Worm (Caenorhabditis elegans) whole organism, L2 larva: Measurements from ENCODE around the gene F59B1.4.
A peak's percentile ranks its signal among the peaks of the same experiment; 100 is the strongest.

Experiments
- C34F6.9 ChIP-seq: fragments of 150-350 bp; optimal IDR thresholded peaks from 2 replicates; lab custom pipeline; 2014; ENCODE audit warnings: missing biosample characterization, missing genetic modification characterization
- F13H6.1 ChIP-seq: sonication (generic microtip); optimal IDR thresholded peaks from 2 replicates; lab custom pipeline; 2016; ENCODE audit warnings: missing genetic modification characterization, missing compliant biosample characterization
- R02D3.7 ChIP-seq: fragments of 150-350 bp; optimal IDR thresholded peaks from 2 replicates; lab custom pipeline; 2014; ENCODE audit warnings: missing biosample characterization, missing genetic modification characterization
- Y55F3AM.14 ChIP-seq: fragments of 200-800 bp; sonication (Bioruptor generic); optimal IDR thresholded peaks from 2 replicates; lab custom pipeline; 2018; ENCODE audit warnings: mild to moderate bottlenecking, missing genetic modification characterization, missing compliant biosample characterization
- ZK546.5 ChIP-seq: sonication (generic microtip); optimal IDR thresholded peaks from 2 replicates; lab custom pipeline; 2017; ENCODE audit warnings: missing biosample characterization, missing genetic modification characterization
- alr-1 ChIP-seq: fragments of 150-350 bp; optimal IDR thresholded peaks from 2 replicates; lab custom pipeline; 2014; ENCODE audit warnings: missing biosample characterization, missing genetic modification characterization
- ama-1 ChIP-seq: fragments of 150-350 bp; optimal IDR thresholded peaks from 2 replicates; lab custom pipeline; 2018; ENCODE audit warnings: inconsistent platforms
- blmp-1 ChIP-seq: sonication (generic microtip); optimal IDR thresholded peaks from 2 replicates; lab custom pipeline; 2017; ENCODE audit warnings: missing genetic modification characterization, mild to moderate bottlenecking, missing compliant biosample characterization, antibody characterized with exemption, moderate library complexity; ENCODE audit not compliant: insufficient read depth
- ceh-16 ChIP-seq: fragments of 150-350 bp; optimal IDR thresholded peaks from 2 replicates; lab custom pipeline; 2014; ENCODE audit warnings: missing biosample characterization, missing genetic modification characterization
- crh-2 ChIP-seq: sonication (generic microtip); optimal IDR thresholded peaks from 2 replicates; lab custom pipeline; 2017; ENCODE audit warnings: missing biosample characterization, missing genetic modification characterization
- dmd-4 ChIP-seq: sonication (generic microtip); optimal IDR thresholded peaks from 2 replicates; lab custom pipeline; 2017; ENCODE audit warnings: missing biosample characterization, missing genetic modification characterization
- egl-27 ChIP-seq: sonication (generic microtip); optimal IDR thresholded peaks from 3 replicates; lab custom pipeline; 2017; ENCODE audit warnings: missing biosample characterization, missing genetic modification reagents, missing genetic modification characterization
- elt-1 ChIP-seq: fragments of 150-350 bp; optimal IDR thresholded peaks from 2 replicates; lab custom pipeline; 2014; ENCODE audit warnings: missing biosample characterization, missing genetic modification characterization
- elt-3 ChIP-seq: sonication (generic microtip); optimal IDR thresholded peaks from 2 replicates; lab custom pipeline; 2017; ENCODE audit warnings: missing biosample characterization, missing genetic modification characterization
- fos-1 ChIP-seq: fragments of 150-350 bp; optimal IDR thresholded peaks from 2 replicates; lab custom pipeline; 2014; ENCODE audit warnings: missing biosample characterization, missing genetic modification characterization
- gmeb-1 ChIP-seq: fragments of 150-350 bp; optimal IDR thresholded peaks from 2 replicates; lab custom pipeline; 2014; ENCODE audit warnings: missing biosample characterization, missing genetic modification characterization
- lin-13 ChIP-seq: fragments of 150-350 bp; optimal IDR thresholded peaks from 2 replicates; lab custom pipeline; 2014; ENCODE audit warnings: missing biosample characterization, missing genetic modification reagents, missing genetic modification characterization
- lin-39 ChIP-seq: fragments of 150-350 bp; optimal IDR thresholded peaks from 2 replicates; lab custom pipeline; 2014; ENCODE audit warnings: missing biosample characterization, missing genetic modification reagents, missing genetic modification characterization
- lsy-2 ChIP-seq, 2 experiments: fragments of 150-350 bp in 1 of 2; sonication (generic microtip) in 1 of 2; optimal IDR thresholded peaks; 2 replicates each; lab custom pipeline; 2014 to 2017; ENCODE audit warnings: missing biosample characterization in 2 of 2, missing genetic modification characterization in 2 of 2
- mbf-1 ChIP-seq: sonication (generic microtip); optimal IDR thresholded peaks from 2 replicates; lab custom pipeline; 2017; ENCODE audit warnings: missing biosample characterization, missing genetic modification characterization
- mdl-1 ChIP-seq, 2 experiments: fragments of 150-350 bp in 1 of 2; sonication (generic microtip) in 1 of 2; optimal IDR thresholded peaks; 2 replicates each; lab custom pipeline; 2017; ENCODE audit warnings: missing biosample characterization in 2 of 2, missing genetic modification characterization in 2 of 2
- nhr-10 ChIP-seq: sonication (generic microtip); optimal IDR thresholded peaks from 2 replicates; lab custom pipeline; 2017; ENCODE audit warnings: missing biosample characterization, missing genetic modification characterization
- nhr-11 ChIP-seq: fragments of 150-350 bp; optimal IDR thresholded peaks from 2 replicates; lab custom pipeline; 2014; ENCODE audit warnings: missing biosample characterization, missing genetic modification characterization
- nhr-12 ChIP-seq: fragments of 150-350 bp; optimal IDR thresholded peaks from 2 replicates; lab custom pipeline; 2014; ENCODE audit warnings: missing biosample characterization, missing genetic modification characterization
- nhr-129 ChIP-seq: fragments of 150-350 bp; optimal IDR thresholded peaks from 2 replicates; lab custom pipeline; 2014; ENCODE audit warnings: missing biosample characterization, missing genetic modification characterization
- nhr-21 ChIP-seq: fragments of 150-350 bp; optimal IDR thresholded peaks from 2 replicates; lab custom pipeline; 2014; ENCODE audit warnings: missing biosample characterization, missing genetic modification characterization
- nhr-23 ChIP-seq: fragments of 150-350 bp; optimal IDR thresholded peaks from 2 replicates; lab custom pipeline; 2014; ENCODE audit warnings: missing biosample characterization, missing genetic modification reagents, missing genetic modification characterization
- nhr-237 ChIP-seq: fragments of 150-350 bp; optimal IDR thresholded peaks from 2 replicates; lab custom pipeline; 2014; ENCODE audit warnings: missing biosample characterization, missing genetic modification characterization
- nhr-25 ChIP-seq: fragments of 150-350 bp; sonication (generic microtip); optimal IDR thresholded peaks from 3 replicates; lab custom pipeline; 2014; ENCODE audit warnings: missing biosample characterization, missing genetic modification characterization
- nhr-6 ChIP-seq: fragments of 150-350 bp; optimal IDR thresholded peaks from 2 replicates; lab custom pipeline; 2014; ENCODE audit warnings: missing biosample characterization, missing genetic modification characterization
- nhr-77 ChIP-seq: fragments of 150-350 bp; optimal IDR thresholded peaks from 2 replicates; lab custom pipeline; 2014; ENCODE audit warnings: missing biosample characterization, missing genetic modification characterization
- peb-1 ChIP-seq: fragments of 150-350 bp; optimal IDR thresholded peaks from 2 replicates; lab custom pipeline; 2014; ENCODE audit warnings: missing biosample characterization, missing genetic modification characterization
- skn-1 ChIP-seq: sonication (generic microtip); optimal IDR thresholded peaks from 2 replicates; lab custom pipeline; 2017; ENCODE audit warnings: missing biosample characterization, missing genetic modification characterization
- sma-3 ChIP-seq: sonication (generic microtip); optimal IDR thresholded peaks from 2 replicates; lab custom pipeline; 2016; ENCODE audit warnings: missing genetic modification reagents, missing genetic modification characterization, missing compliant biosample characterization
- sma-9 ChIP-seq, 2 experiments: fragments of 150-350 bp in 1 of 2; sonication (generic microtip) in 1 of 2; optimal IDR thresholded peaks; 2 replicates each; lab custom pipeline; 2014 to 2016; ENCODE audit warnings: missing genetic modification characterization in 2 of 2, mild to moderate bottlenecking in 1 of 2, missing biosample characterization in 1 of 2, missing compliant biosample characterization in 1 of 2, missing genetic modification reagents in 1 of 2, moderate library complexity in 1 of 2
- snpc-4 ChIP-seq: fragments of 150-350 bp; optimal IDR thresholded peaks from 2 replicates; lab custom pipeline; 2014; ENCODE audit warnings: missing biosample characterization, missing genetic modification characterization
- unc-55 ChIP-seq: fragments of 150-350 bp; sonication (generic microtip); optimal IDR thresholded peaks from 3 replicates; lab custom pipeline; 2014; ENCODE audit warnings: missing biosample characterization, missing genetic modification reagents, missing genetic modification characterization
- unc-62 ChIP-seq: fragments of 150-350 bp; optimal IDR thresholded peaks from 2 replicates; lab custom pipeline; 2014; ENCODE audit warnings: missing biosample characterization, missing genetic modification reagents, missing genetic modification characterization
- zag-1 ChIP-seq: fragments of 150-350 bp; optimal IDR thresholded peaks from 2 replicates; lab custom pipeline; 2014; ENCODE audit warnings: missing biosample characterization, missing genetic modification characterization
- ztf-11 ChIP-seq: sonication (generic microtip); optimal IDR thresholded peaks from 2 replicates; lab custom pipeline; 2017; ENCODE audit warnings: missing biosample characterization, missing genetic modification characterization
- ztf-4 ChIP-seq: fragments of 150-350 bp; optimal IDR thresholded peaks from 2 replicates; lab custom pipeline; 2014; ENCODE audit warnings: missing biosample characterization, missing genetic modification characterization

The F59B1.4 gene

ce11 chrV:3666887-3667286, 40.0 kb upstream of the F59B1.4 start, which contains the start of gene str-113:
TSS of gene str-113 (minus strand) at chrV:3666987.
- TF ChIP-seq ceh-16 (tag; lab: Kevin White, UChicago) (no peak), nhr-129 (tag; lab: Kevin White, UChicago) (no peak), unc-62 (GFP tag; lab: Kevin White, UChicago) (no peak)
- TF ChIP-seq, all 48 proteins: peak for 0

DNA sequence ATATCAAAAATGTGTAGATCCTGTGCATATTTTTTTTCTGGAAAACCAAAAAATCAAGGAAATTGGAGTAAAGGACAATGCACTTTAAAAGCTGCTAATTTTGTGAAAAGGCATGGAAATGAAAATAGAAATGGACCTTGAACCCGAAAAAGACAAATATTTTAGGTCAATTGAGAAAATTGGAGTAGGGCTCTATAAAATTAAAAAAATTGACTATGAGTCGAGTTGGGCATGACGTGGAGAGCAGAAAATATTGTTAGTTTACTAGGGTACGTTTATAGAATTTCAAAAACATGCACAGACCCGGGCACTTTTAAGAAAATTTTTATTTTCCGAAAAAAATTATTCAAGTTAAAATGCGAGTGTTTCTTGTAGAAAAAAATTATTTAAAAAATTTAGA, 32.6 kb upstream of the F59B1.4 start, which contains the start of gene acr-23:
Gene acr-23, minus strand, starts transcription at position 101 of the 400 bp plus-strand sequence.
- TF ChIP-seq alr-1 (tag; lab: Kevin White, UChicago) (no peak), ztf-11 (tag; lab: Kevin White, UChicago) (no peak), ztf-4 (tag; lab: Kevin White, UChicago) (no peak), zag-1 (tag; lab: Kevin White, UChicago) (no peak), skn-1 (tag; lab: Kevin White, UChicago) (no peak), sma-3 (GFP tag; lab: Kevin White, UChicago) (no peak), unc-62 (GFP tag; lab: Kevin White, UChicago) (no peak), lin-13 (GFP tag; lab: Kevin White, UChicago) (no peak), nhr-77 (tag; lab: Kevin White, UChicago) (no peak), peb-1 (tag; lab: Kevin White, UChicago) (no peak), nhr-129 (tag; lab: Kevin White, UChicago) (no peak), egl-27 (tag; lab: Kevin White, UChicago) (no peak), gmeb-1 (no peak), elt-3 (tag; lab: Kevin White, UChicago) (no peak), ZK546.5 (no peak), lin-39 (tag; lab: Kevin White, UChicago) (no peak)

- no peak for TF ChIP-seq F13H6.1
- TF ChIP-seq, all 48 proteins: peak for 0
Measured at ce11 chrV:3649473-3649872, 22.6 kb upstream of the F59B1.4 start, which contains the start of gene str-114. TSS of gene str-114 (plus strand) at chrV:3649773.

DNA sequence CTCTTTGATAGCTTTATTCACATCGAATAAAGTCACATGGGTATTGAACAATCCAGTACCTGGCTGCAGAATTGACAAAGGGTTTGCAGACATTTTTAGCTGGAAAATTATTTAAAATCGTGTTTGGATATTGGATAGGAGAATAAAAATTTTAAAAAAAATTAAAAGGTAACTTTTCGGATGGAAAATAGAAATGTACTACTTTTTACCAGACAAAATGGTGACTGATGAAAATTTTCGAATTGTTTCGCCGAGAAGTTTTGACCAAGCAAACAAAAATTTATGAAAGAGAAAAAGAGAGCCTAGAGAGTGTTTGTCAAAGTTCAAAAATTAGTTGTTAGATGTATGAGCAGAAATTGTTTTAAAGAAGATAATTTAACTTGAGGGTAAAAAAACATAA, 21.0 kb upstream of the F59B1.4 start, which contains the start of gene F59B1.10:
Gene F59B1.10, minus strand, starts transcription at position 101 of the 400 bp plus-strand sequence.
- TF ChIP-seq unc-62 (GFP tag; lab: Kevin White, UChicago), result no peak
- TF ChIP-seq ztf-4 (tag; lab: Kevin White, UChicago), result no peak
- no peak for TF ChIP-seq C34F6.9 (tag; lab: Kevin White, UChicago)
- no peak for TF ChIP-seq lin-13 (GFP tag; lab: Kevin White, UChicago)
- no peak for TF ChIP-seq nhr-77 (tag; lab: Kevin White, UChicago)

ce11 chrV:3644193-3644693, 17.4 kb upstream of the F59B1.4 start, which contains the start of gene F59B1.8:
TSS of gene F59B1.8 (minus strand) at chrV:3644243.
- TF ChIP-seq nhr-21 (tag; lab: Kevin White, UChicago) (peak; percentile 3), fos-1 (tag; lab: Kevin White, UChicago) (peak; percentile 91), ztf-4 (tag; lab: Kevin White, UChicago) (no peak), unc-55 (GFP tag; lab: Kevin White, UChicago) (no peak), elt-3 (tag; lab: Kevin White, UChicago) (no peak), dmd-4 (tag; lab: Kevin White, UChicago) (no peak), snpc-4 (no peak), peb-1 (tag; lab: Kevin White, UChicago) (no peak), R02D3.7 (tag; lab: Kevin White, UChicago) (no peak), unc-62 (GFP tag; lab: Kevin White, UChicago) (no peak), lsy-2 (tag; optimal IDR thresholded peaks at IDR 0.05; lab: Kevin White, UChicago) (peak in 1 of 2 experiments; percentile 49), ztf-11 (tag; lab: Kevin White, UChicago) (no peak), nhr-129 (tag; lab: Kevin White, UChicago) (peak; percentile 68), mbf-1 (tag; lab: Kevin White, UChicago) (no peak), F13H6.1 (peak; percentile 78), ceh-16 (tag; lab: Kevin White, UChicago) (no peak), elt-1 (tag; lab: Kevin White, UChicago) (no peak), nhr-25 (tag; lab: Kevin White, UChicago) (peak; percentile 72), C34F6.9 (tag; lab: Kevin White, UChicago) (peak; percentile 34), ZK546.5 (no peak), zag-1 (tag; lab: Kevin White, UChicago) (no peak), ama-1 (lab: Kevin White, UChicago) (no peak), nhr-77 (tag; lab: Kevin White, UChicago) (no peak), blmp-1 (tag; lab: Kevin White, UChicago) (no peak), nhr-11 (no peak), crh-2 (tag; lab: Kevin White, UChicago) (peak; percentile 25), nhr-237 (tag; lab: Kevin White, UChicago) (no peak), nhr-10 (tag; lab: Kevin White, UChicago) (no peak), mdl-1 (tag; optimal IDR thresholded peaks at IDR 0.05; lab: Kevin White, UChicago) (peak in 1 of 2 experiments; percentile 9), sma-9 (GFP tag; optimal IDR thresholded peaks at IDR 0.05; lab: Kevin White, UChicago) (peak; percentile 97), sma-9 (tag; optimal IDR thresholded peaks at IDR 0.05; lab: Kevin White, UChicago) (no peak), Y55F3AM.14 (GFP tag; lab: Kevin White, UChicago) (no peak), gmeb-1 (peak; percentile 66), skn-1 (tag; lab: Kevin White, UChicago) (no peak), nhr-12 (tag; lab: Kevin White, UChicago) (no peak), nhr-6 (tag; lab: Kevin White, UChicago) (no peak), lin-13 (GFP tag; lab: Kevin White, UChicago) (no peak), nhr-23 (tag; lab: Kevin White, UChicago) (no peak), alr-1 (tag; lab: Kevin White, UChicago) (no peak)
